Fruit fly (Drosophila melanogaster) whole organism, wandering third instar larva: ENCODE measurements around the gene CG4502.

ENCODE experiments used
- Abd-B ChIP-seq: fragments of >200 bp; optimal IDR thresholded peaks from 2 replicates; lab custom pipeline; 2017; ENCODE audit warnings: missing biosample characterization, missing genetic modification characterization
- CG32264 ChIP-seq: fragments of 200-800 bp; sonication (Bioruptor generic); optimal IDR thresholded peaks from 2 replicates; lab custom pipeline; 2016; ENCODE audit warnings: missing biosample characterization, missing genetic modification characterization
- CG9705 ChIP-seq: fragments of 200-800 bp; sonication (Bioruptor generic); optimal IDR thresholded peaks from 2 replicates; lab custom pipeline; 2018; ENCODE audit warnings: missing biosample characterization, mild to moderate bottlenecking, missing genetic modification characterization
- CrebA ChIP-seq: fragments of 200-800 bp; sonication (Bioruptor generic); optimal IDR thresholded peaks from 2 replicates; lab custom pipeline; 2016; ENCODE audit warnings: missing biosample characterization, mild to moderate bottlenecking, missing genetic modification characterization, borderline replicate concordance
- Dfd ChIP-seq: fragments of >200 bp; optimal IDR thresholded peaks from 2 replicates; lab custom pipeline; 2017; ENCODE audit warnings: missing biosample characterization, missing genetic modification characterization
- Dif ChIP-seq: fragments of 200-275, 200-300 bp; sonication (Bioruptor generic); optimal IDR thresholded peaks from 2 replicates; lab custom pipeline; 2018; ENCODE audit warnings: missing biosample characterization, missing genetic modification characterization; ENCODE audit not compliant: partially characterized antibody
- GATAd ChIP-seq: sonication (Bioruptor generic); optimal IDR thresholded peaks from 2 replicates; lab custom pipeline; 2016; ENCODE audit warnings: missing biosample characterization, missing genetic modification characterization
- HLH106 ChIP-seq: fragments of 200-800 bp; optimal IDR thresholded peaks from 3 replicates; lab custom pipeline; 2019; ENCODE audit warnings: missing biosample characterization, mild to moderate bottlenecking, missing genetic modification characterization, moderate library complexity
- Hnf4 ChIP-seq: fragments of 200-800 bp; sonication (Bioruptor generic); optimal IDR thresholded peaks from 2 replicates; lab custom pipeline; 2016; ENCODE audit warnings: missing biosample characterization, mild to moderate bottlenecking, missing genetic modification characterization
- Hr78 ChIP-seq: fragments of >200 bp; optimal IDR thresholded peaks from 2 replicates; lab custom pipeline; 2017; ENCODE audit warnings: missing biosample characterization, missing genetic modification characterization
- Hr83 ChIP-seq: fragments of 200-300 bp; sonication (Bioruptor generic); optimal IDR thresholded peaks from 2 replicates; lab custom pipeline; 2016; ENCODE audit warnings: missing biosample characterization, mild to moderate bottlenecking, missing genetic modification characterization, moderate library complexity; ENCODE audit not compliant: poor library complexity, severe bottlenecking
- Jra ChIP-seq: sonication (Bioruptor generic); optimal IDR thresholded peaks from 2 replicates; lab custom pipeline; 2016; ENCODE audit warnings: missing biosample characterization, missing genetic modification characterization
- Myc ChIP-seq: fragments of >200 bp; optimal IDR thresholded peaks from 2 replicates; lab custom pipeline; 2017
- N ChIP-seq: fragments of >200 bp; optimal IDR thresholded peaks from 2 replicates; lab custom pipeline; 2018; ENCODE audit warnings: missing biosample characterization, missing external identifiers, missing genetic modification characterization
- OdsH ChIP-seq: fragments of 200-800 bp; sonication (Bioruptor generic); optimal IDR thresholded peaks from 2 replicates; lab custom pipeline; 2016; ENCODE audit warnings: missing biosample characterization, mild to moderate bottlenecking, missing genetic modification characterization
- Rel ChIP-seq, 2 experiments: fragments of 200-800 bp; sonication (Bioruptor generic) in 1 of 2; optimal IDR thresholded peaks; 2 replicates in 1 of 2; 3 replicates in 1 of 2; lab custom pipeline; 2016 to 2019; ENCODE audit warnings: mild to moderate bottlenecking in 2 of 2, missing biosample characterization in 2 of 2, missing genetic modification characterization in 2 of 2, moderate library complexity in 1 of 2
- Sp1 ChIP-seq: fragments of 200-800 bp; sonication (Bioruptor generic); optimal IDR thresholded peaks from 3 replicates; lab custom pipeline; 2019; ENCODE audit warnings: missing biosample characterization, mild to moderate bottlenecking, missing genetic modification characterization, moderate library complexity
- Vsx2 ChIP-seq: fragments of 200-300, 225-300 bp; sonication (Bioruptor generic); optimal IDR thresholded peaks from 2 replicates; lab custom pipeline; 2018; ENCODE audit warnings: missing biosample characterization, missing genetic modification characterization; ENCODE audit not compliant: partially characterized antibody
- br ChIP-seq: fragments of 200-800 bp; sonication (Bioruptor generic); optimal IDR thresholded peaks from 2 replicates; lab custom pipeline; 2016; ENCODE audit warnings: missing biosample characterization, missing genetic modification characterization
- brk ChIP-seq: fragments of 200-800 bp; sonication (Bioruptor generic); optimal IDR thresholded peaks from 2 replicates; lab custom pipeline; 2016; ENCODE audit warnings: missing biosample characterization, mild to moderate bottlenecking, missing genetic modification characterization
- dmrt93B ChIP-seq: fragments of 200-800 bp; sonication (Bioruptor generic); optimal IDR thresholded peaks from 2 replicates; lab custom pipeline; 2018; ENCODE audit warnings: missing biosample characterization, mild to moderate bottlenecking, missing genetic modification characterization
- dsf ChIP-seq: sonication (Bioruptor generic); optimal IDR thresholded peaks from 2 replicates; lab custom pipeline; 2016; ENCODE audit warnings: missing biosample characterization, missing genetic modification characterization, borderline replicate concordance
- ey ChIP-seq: fragments of 200-800 bp; sonication (Bioruptor generic); optimal IDR thresholded peaks from 2 replicates; lab custom pipeline; 2016; ENCODE audit warnings: missing biosample characterization, missing genetic modification characterization
- foxo ChIP-seq, 2 experiments: fragments of 200-800 bp; sonication (Bioruptor generic); optimal IDR thresholded peaks; 2 replicates in 1 of 2; 3 replicates in 1 of 2; lab custom pipeline; 2016 to 2017; ENCODE audit warnings: missing biosample characterization in 2 of 2, missing genetic modification characterization in 2 of 2
- fru ChIP-seq: fragments of 200-800 bp; sonication (Bioruptor generic); optimal IDR thresholded peaks from 3 replicates; lab custom pipeline; 2016; ENCODE audit warnings: missing biosample characterization, mild to moderate bottlenecking, missing genetic modification characterization
- h ChIP-seq: fragments of 200-800 bp; sonication (Bioruptor generic); optimal IDR thresholded peaks from 3 replicates; lab custom pipeline; 2016; ENCODE audit warnings: missing biosample characterization, mild to moderate bottlenecking, missing genetic modification characterization
- jim ChIP-seq: fragments of 175-275, 200-325 bp; sonication (Bioruptor generic); optimal IDR thresholded peaks from 2 replicates; lab custom pipeline; 2016; ENCODE audit warnings: missing biosample characterization, mild to moderate bottlenecking, missing genetic modification characterization
- lola ChIP-seq: fragments of >200 bp; optimal IDR thresholded peaks from 2 replicates; lab custom pipeline; 2017; ENCODE audit warnings: missing biosample characterization, missing genetic modification characterization
- pan ChIP-seq: fragments of >200 bp; optimal IDR thresholded peaks from 2 replicates; lab custom pipeline; 2017
- psq ChIP-seq: fragments of 200-800 bp; sonication (Bioruptor generic); optimal IDR thresholded peaks from 3 replicates; lab custom pipeline; 2017; ENCODE audit warnings: missing biosample characterization, mild to moderate bottlenecking, missing genetic modification characterization, moderate library complexity
- rgr ChIP-seq: fragments of 200-800 bp; sonication (Bioruptor generic); optimal IDR thresholded peaks from 3 replicates; lab custom pipeline; 2016; ENCODE audit warnings: missing biosample characterization, mild to moderate bottlenecking, missing genetic modification characterization
- sv ChIP-seq: fragments of 200-800 bp; sonication (Bioruptor generic); optimal IDR thresholded peaks from 3 replicates; lab custom pipeline; 2016; ENCODE audit warnings: missing biosample characterization, missing genetic modification characterization
- tai ChIP-seq: sonication (Bioruptor generic); optimal IDR thresholded peaks from 2 replicates; lab custom pipeline; 2016; ENCODE audit warnings: missing biosample characterization, missing genetic modification characterization
- usp ChIP-seq: fragments of >200 bp; optimal IDR thresholded peaks from 2 replicates; lab custom pipeline; 2017; ENCODE audit warnings: missing biosample characterization, missing genetic modification characterization
- woc ChIP-seq: sonication (Bioruptor generic); optimal IDR thresholded peaks from 2 replicates; lab custom pipeline; 2016; ENCODE audit warnings: missing biosample characterization, mild to moderate bottlenecking, missing genetic modification characterization

The CG4502 gene

DNA sequence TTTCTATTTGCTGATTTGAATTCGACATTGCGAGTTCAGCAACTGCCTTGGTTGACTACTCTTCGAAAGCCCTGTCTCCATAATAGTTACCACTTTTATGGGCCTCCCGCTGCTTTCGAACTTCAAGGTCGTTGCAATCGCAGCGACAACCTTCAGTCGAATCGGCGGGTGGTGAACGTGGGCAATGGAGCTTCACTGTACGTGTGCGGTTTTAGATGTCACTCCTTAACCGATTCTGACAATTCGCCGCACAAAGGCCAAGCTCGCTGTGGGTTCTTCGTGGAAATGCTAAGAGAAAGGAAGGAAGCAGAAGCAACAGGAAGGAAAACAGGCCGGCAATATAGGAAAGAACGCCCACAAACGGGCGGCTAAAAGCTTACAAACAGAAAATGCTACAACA lies 51.8 kb downstream of the CG4502 start:
- no peak for TF ChIP-seq pan (lab: Kevin White, UChicago)

- TF ChIP-seq jim (GFP tag; lab: Kevin White, UChicago) (no peak), CG32264 (no peak), Hr83 (no peak), Vsx2 (GFP tag; lab: Kevin White, UChicago) (no peak), Dfd (GFP tag; lab: Kevin White, UChicago) (no peak), usp (GFP tag; lab: Kevin White, UChicago) (no peak), dmrt93B (GFP tag; lab: Kevin White, UChicago) (no peak), h (GFP tag; lab: Kevin White, UChicago) (no peak), psq (GFP tag; lab: Kevin White, UChicago) (peak; percentile 25), fru (GFP tag; lab: Kevin White, UChicago) (no peak), Abd-B (GFP tag; lab: Kevin White, UChicago) (no peak), Hnf4 (GFP tag; lab: Kevin White, UChicago) (no peak), Rel (GFP tag; optimal IDR thresholded peaks at IDR 0.05; lab: Kevin White, UChicago) (no peak), Rel (tag; optimal IDR thresholded peaks at IDR 0.05; lab: Kevin White, UChicago) (no peak), Sp1 (GFP tag; lab: Kevin White, UChicago) (peak; percentile 56), Myc (lab: Kevin White, UChicago) (no peak), CrebA (GFP tag; lab: Kevin White, UChicago) (no peak), HLH106 (tag; lab: Kevin White, UChicago) (peak; percentile 16), pan (lab: Kevin White, UChicago) (no peak), OdsH (peak; percentile 7)
- TF ChIP-seq, all 38 proteins: peak for 4
These were observed 53.3 kb downstream of the CG4502 start for dm6 chr2L:7150775-7151174.

DNA sequence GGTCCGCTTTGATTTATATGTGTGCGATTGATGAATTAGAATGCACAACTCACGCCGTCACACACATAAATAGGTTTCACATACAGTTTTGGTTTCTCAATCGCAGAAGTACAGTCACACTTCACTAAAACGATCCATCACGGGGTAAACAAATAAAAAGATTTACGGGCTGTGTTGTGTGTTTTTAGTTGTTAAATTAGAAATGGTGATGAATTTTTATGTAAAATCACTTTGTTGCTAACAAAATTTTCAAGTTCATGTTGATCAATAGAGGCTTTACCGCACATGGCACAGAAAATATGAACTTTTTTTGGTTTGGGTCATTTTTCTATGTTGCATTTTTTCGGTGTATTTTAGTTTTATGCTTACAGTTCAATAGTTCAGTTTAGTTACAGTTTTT lies 55.1 kb downstream of the CG4502 start:
- TF ChIP-seq Myc (lab: Kevin White, UChicago) (no peak), CG9705 (no peak), jim (GFP tag; lab: Kevin White, UChicago) (no peak), br (GFP tag; lab: Kevin White, UChicago) (no peak), Abd-B (GFP tag; lab: Kevin White, UChicago) (no peak), Jra (GFP tag; lab: Kevin White, UChicago) (no peak), GATAd (GFP tag; lab: Kevin White, UChicago) (no peak), CG32264 (no peak), rgr (GFP tag; lab: Kevin White, UChicago) (no peak), N (no peak), dsf (GFP tag; lab: Kevin White, UChicago) (no peak), dmrt93B (GFP tag; lab: Kevin White, UChicago) (no peak), tai (no peak)

dm6 chr2L:7148086-7148485 lies 56.0 kb downstream of the CG4502 start:
- TF ChIP-seq h (GFP tag; lab: Kevin White, UChicago): peak; percentile 8
- TF ChIP-seq Hr78 (GFP tag; lab: Kevin White, UChicago): no peak
- TF ChIP-seq brk: no peak
- TF ChIP-seq rgr (GFP tag; lab: Kevin White, UChicago): peak; percentile 10
- TF ChIP-seq sv (GFP tag; lab: Kevin White, UChicago): peak; percentile 12

- no peak for TF ChIP-seq Myc (lab: Kevin White, UChicago)
- no peak for TF ChIP-seq Sp1 (GFP tag; lab: Kevin White, UChicago)
- no peak for TF ChIP-seq br (GFP tag; lab: Kevin White, UChicago)
- TF ChIP-seq Vsx2 (GFP tag; lab: Kevin White, UChicago): no peak
- TF ChIP-seq usp (GFP tag; lab: Kevin White, UChicago): no peak
- no peak for TF ChIP-seq Abd-B (GFP tag; lab: Kevin White, UChicago)
These were observed 56.9 kb downstream of the CG4502 start for dm6 chr2L:7147212-7147611.

dm6 chr2L:7145881-7146280 lies 58.2 kb downstream of the CG4502 start:
- no peak for TF ChIP-seq Dif (GFP tag; lab: Kevin White, UChicago)
- no peak for TF ChIP-seq lola
- TF ChIP-seq OdsH: peak; percentile 8
- TF ChIP-seq fru (GFP tag; lab: Kevin White, UChicago): peak; percentile 42
- peak; percentile 22 for TF ChIP-seq br (GFP tag; lab: Kevin White, UChicago)
- TF ChIP-seq Sp1 (GFP tag; lab: Kevin White, UChicago): peak; percentile 25
- TF ChIP-seq rgr (GFP tag; lab: Kevin White, UChicago): peak; percentile 31
- peak; percentile 1 for TF ChIP-seq HLH106 (tag; lab: Kevin White, UChicago)
- TF ChIP-seq Dfd (GFP tag; lab: Kevin White, UChicago): no peak
- TF ChIP-seq jim (GFP tag; lab: Kevin White, UChicago): no peak
- peak; percentile 45 for TF ChIP-seq ey (GFP tag; lab: Kevin White, UChicago)
- TF ChIP-seq Hnf4 (GFP tag; lab: Kevin White, UChicago): peak; percentile 50
- TF ChIP-seq psq (GFP tag; lab: Kevin White, UChicago): peak; percentile 14
- TF ChIP-seq woc (GFP tag; lab: Kevin White, UChicago): peak; percentile 23
- peak in 1 of 2 experiments; percentile 36 for TF ChIP-seq foxo (GFP tag; optimal IDR thresholded peaks at IDR 0.05; lab: Kevin White, UChicago)
- peak; percentile 44 for TF ChIP-seq h (GFP tag; lab: Kevin White, UChicago)
